Fruit fly (Drosophila melanogaster): ENCODE results near the gene CG6999.
A peak's percentile ranks its signal among the peaks of the same experiment; 100 is the strongest.

- TF ChIP-seq HLH106 (tag; optimal IDR thresholded peaks at IDR 0.05) = no peak
- no peak for TF ChIP-seq sage (GFP tag; optimal IDR thresholded peaks at IDR 0.05)
- TF ChIP-seq tai (GFP tag; optimal IDR thresholded peaks at IDR 0.05) = no peak
- no peak for TF ChIP-seq Hr78 (GFP tag; optimal IDR thresholded peaks at IDR 0.05)
- no peak for TF ChIP-seq usp (GFP tag; optimal IDR thresholded peaks at IDR 0.05)
- peak; percentile 26 for TF ChIP-seq Dfd (GFP tag; optimal IDR thresholded peaks at IDR 0.05)
- TF ChIP-seq Rel (GFP tag; optimal IDR thresholded peaks at IDR 0.05) = no peak
- TF ChIP-seq Rel (tag; optimal IDR thresholded peaks at IDR 0.05) = no peak
Observed at dm6 chrX:9068822-9069221, 19.3 kb upstream of the CG6999 start.

All from whole organism, wandering third instar larva.